Worm (Caenorhabditis elegans) whole organism, L1 larva: Measurements from ENCODE around the gene let-653.

Experiments
- C34B4.2 ChIP-seq: sonication (generic microtip); optimal IDR thresholded peaks from 2 replicates; lab custom pipeline; 2017; ENCODE audit warnings: mild to moderate bottlenecking, missing genetic modification characterization, missing compliant biosample characterization
- blmp-1 ChIP-seq: fragments of 150-350 bp; optimal IDR thresholded peaks from 2 replicates; lab custom pipeline; 2014; ENCODE audit warnings: missing biosample characterization, missing genetic modification characterization
- ceh-63 ChIP-seq: fragments of 200-800 bp; sonication (Bioruptor generic); optimal IDR thresholded peaks from 2 replicates; lab custom pipeline; 2018; ENCODE audit warnings: mild to moderate bottlenecking, missing genetic modification characterization, missing compliant biosample characterization
- ceh-8 ChIP-seq: fragments of 200-800 bp; sonication (Bioruptor generic); optimal IDR thresholded peaks from 2 replicates; lab custom pipeline; 2018; ENCODE audit warnings: mild to moderate bottlenecking, missing genetic modification characterization, moderate library complexity, missing compliant biosample characterization
- ces-1 ChIP-seq: fragments of 150-350 bp; optimal IDR thresholded peaks from 2 replicates; lab custom pipeline; 2014; ENCODE audit warnings: missing biosample characterization, missing genetic modification reagents, missing genetic modification characterization
- egl-27 ChIP-seq, 2 experiments: fragments of 150-350 bp in 1 of 2; sonication (generic microtip); optimal IDR thresholded peaks; 3 replicates each; lab custom pipeline; 2017 to 2018; ENCODE audit warnings: missing biosample characterization in 2 of 2, missing genetic modification characterization in 2 of 2, missing genetic modification reagents in 2 of 2
- hpl-2 ChIP-seq: fragments of 150-350 bp; optimal IDR thresholded peaks from 2 replicates; lab custom pipeline; 2014; ENCODE audit warnings: missing biosample characterization, missing genetic modification reagents, missing genetic modification characterization
- nhr-12 ChIP-seq: sonication (generic microtip); optimal IDR thresholded peaks from 2 replicates; lab custom pipeline; 2017; ENCODE audit warnings: missing biosample characterization, missing genetic modification characterization
- snpc-4 ChIP-seq: fragments of 150-350 bp; optimal IDR thresholded peaks from 2 replicates; lab custom pipeline; 2014; ENCODE audit warnings: missing biosample characterization, missing genetic modification characterization
- sup-37 ChIP-seq: fragments of 200-800 bp; sonication (Bioruptor generic); optimal IDR thresholded peaks from 2 replicates; lab custom pipeline; 2018; ENCODE audit warnings: mild to moderate bottlenecking, missing genetic modification characterization, missing compliant biosample characterization
- zip-4 ChIP-seq: fragments of 200-800 bp; sonication (Bioruptor generic); optimal IDR thresholded peaks from 2 replicates; lab custom pipeline; 2018; ENCODE audit warnings: mild to moderate bottlenecking, missing genetic modification characterization, moderate library complexity, missing compliant biosample characterization
- ztf-11 ChIP-seq, 2 experiments: sonication (generic microtip); optimal IDR thresholded peaks; 2 replicates each; lab custom pipeline; 2016 to 2017; ENCODE audit warnings: missing genetic modification characterization in 2 of 2, missing biosample characterization in 1 of 2, missing compliant biosample characterization in 1 of 2
- ztf-4 ChIP-seq: fragments of 150-350 bp; optimal IDR thresholded peaks from 2 replicates; lab custom pipeline; 2014; ENCODE audit warnings: missing biosample characterization, missing genetic modification characterization

- TF ChIP-seq egl-27 (tag; optimal IDR thresholded peaks at IDR 0.05; lab: Kevin White, UChicago) (no peak), C34B4.2 (no peak), zip-4 (GFP tag; lab: Kevin White, UChicago) (no peak), ztf-11 (tag; optimal IDR thresholded peaks at IDR 0.05; lab: Kevin White, UChicago) (no peak), nhr-12 (tag; lab: Kevin White, UChicago) (no peak), ces-1 (GFP tag; lab: Kevin White, UChicago) (no peak), ztf-4 (tag; lab: Kevin White, UChicago) (no peak), ceh-63 (no peak), blmp-1 (no peak), snpc-4 (no peak), ceh-8 (no peak), sup-37 (no peak), hpl-2 (GFP tag; lab: Kevin White, UChicago) (no peak)
These were observed 30.6 kb upstream of the let-653 start, which contains the start of gene tag-30 for ce11 chrIV:11854777-11855176.
